Fruit fly (Drosophila melanogaster): Measurements from ENCODE around the gene CG6163.
A peak's percentile ranks its signal among the peaks of the same experiment; 100 is the strongest.

CG6163 gene

dm6 chr3L:11329014-11329469 is 35.6 kb downstream of the CG6163 start:
- TF ChIP-seq Mio (GFP tag; optimal IDR thresholded peaks at IDR 0.05) = no peak
- TF ChIP-seq rgr (GFP tag; optimal IDR thresholded peaks at IDR 0.05) = peak; percentile 53
- peak; percentile 53 for TF ChIP-seq ey (GFP tag; optimal IDR thresholded peaks at IDR 0.05)
- TF ChIP-seq OdsH (GFP tag; optimal IDR thresholded peaks at IDR 0.05) = peak; percentile 74
- TF ChIP-seq tai (GFP tag; optimal IDR thresholded peaks at IDR 0.05) = no peak
- TF ChIP-seq woc (GFP tag; optimal IDR thresholded peaks at IDR 0.05) = peak; percentile 79
- peak; percentile 56 for TF ChIP-seq dmrt93B (GFP tag; optimal IDR thresholded peaks at IDR 0.05)
- TF ChIP-seq CrebA (GFP tag; optimal IDR thresholded peaks at IDR 0.05; ENCODE audit: borderline replicate concordance) = no peak
- TF ChIP-seq N (GFP tag; optimal IDR thresholded peaks at IDR 0.05) = no peak
- peak; percentile 62 for TF ChIP-seq pan (optimal IDR thresholded peaks at IDR 0.05)
- peak; percentile 12 for TF ChIP-seq br (GFP tag; optimal IDR thresholded peaks at IDR 0.05)
- TF ChIP-seq foxo (GFP tag; optimal IDR thresholded peaks at IDR 0.05) = peak in 1 of 2 experiments; percentile 75
- TF ChIP-seq Rel (GFP tag; optimal IDR thresholded peaks at IDR 0.05) = peak; percentile 58
- TF ChIP-seq Rel (tag; optimal IDR thresholded peaks at IDR 0.05) = no peak
- TF ChIP-seq Hnf4 (GFP tag; optimal IDR thresholded peaks at IDR 0.05) = peak; percentile 15
- peak; percentile 64 for TF ChIP-seq brk (GFP tag; optimal IDR thresholded peaks at IDR 0.05)
- no peak for TF ChIP-seq CG32264 (GFP tag; optimal IDR thresholded peaks at IDR 0.05)
- no peak for TF ChIP-seq usp (GFP tag; optimal IDR thresholded peaks at IDR 0.05)
- peak; percentile 65 for TF ChIP-seq psq (GFP tag; optimal IDR thresholded peaks at IDR 0.05)
- peak; percentile 80 for TF ChIP-seq HLH106 (tag; optimal IDR thresholded peaks at IDR 0.05)
- TF ChIP-seq CG9705 (GFP tag; optimal IDR thresholded peaks at IDR 0.05) = no peak
- TF ChIP-seq lola (GFP tag; optimal IDR thresholded peaks at IDR 0.05) = no peak
- peak; percentile 12 for TF ChIP-seq fru (GFP tag; optimal IDR thresholded peaks at IDR 0.05)
- TF ChIP-seq Sp1 (GFP tag; optimal IDR thresholded peaks at IDR 0.05) = peak; percentile 85
- TF ChIP-seq h (GFP tag; optimal IDR thresholded peaks at IDR 0.05) = peak; percentile 58
- peak; percentile 51 for TF ChIP-seq sage (GFP tag; optimal IDR thresholded peaks at IDR 0.05)

dm6 chr3L:11328015-11328680 is 36.5 kb downstream of the CG6163 start:
- TF ChIP-seq Mio (GFP tag; optimal IDR thresholded peaks at IDR 0.05) (no peak), fru (GFP tag; optimal IDR thresholded peaks at IDR 0.05) (peak; percentile 26), Vsx2 (GFP tag; optimal IDR thresholded peaks at IDR 0.05; ENCODE audit: partially characterized antibody) (peak; percentile 35), dsf (GFP tag; optimal IDR thresholded peaks at IDR 0.05; ENCODE audit: borderline replicate concordance) (no peak), lola (GFP tag; optimal IDR thresholded peaks at IDR 0.05) (no peak), Jra (GFP tag; optimal IDR thresholded peaks at IDR 0.05) (no peak), br (GFP tag; optimal IDR thresholded peaks at IDR 0.05) (no peak), sage (GFP tag; optimal IDR thresholded peaks at IDR 0.05) (no peak), tai (GFP tag; optimal IDR thresholded peaks at IDR 0.05) (no peak), CG9705 (GFP tag; optimal IDR thresholded peaks at IDR 0.05) (no peak), GATAd (GFP tag; optimal IDR thresholded peaks at IDR 0.05) (no peak), HLH106 (tag; optimal IDR thresholded peaks at IDR 0.05) (peak; percentile 67), Abd-B (GFP tag; optimal IDR thresholded peaks at IDR 0.05) (no peak), Dfd (GFP tag; optimal IDR thresholded peaks at IDR 0.05) (no peak), CG32264 (GFP tag; optimal IDR thresholded peaks at IDR 0.05) (no peak), OdsH (GFP tag; optimal IDR thresholded peaks at IDR 0.05) (no peak), dl (GFP tag; optimal IDR thresholded peaks at IDR 0.05; ENCODE audit: insufficient read depth in 1 of 2, partially characterized antibody in 2 of 2) (no peak), h (GFP tag; optimal IDR thresholded peaks at IDR 0.05) (peak; percentile 46), foxo (GFP tag; optimal IDR thresholded peaks at IDR 0.05) (peak in 1 of 2 experiments; percentile 13), brk (GFP tag; optimal IDR thresholded peaks at IDR 0.05) (no peak), psq (GFP tag; optimal IDR thresholded peaks at IDR 0.05) (peak; percentile 25), Hr83 (GFP tag; optimal IDR thresholded peaks at IDR 0.05; ENCODE audit: poor library complexity, severe bottlenecking) (no peak), CrebA (GFP tag; optimal IDR thresholded peaks at IDR 0.05; ENCODE audit: borderline replicate concordance) (peak; percentile 7), usp (GFP tag; optimal IDR thresholded peaks at IDR 0.05) (no peak), Sp1 (GFP tag; optimal IDR thresholded peaks at IDR 0.05) (peak; percentile 73), Dif (GFP tag; optimal IDR thresholded peaks at IDR 0.05; ENCODE audit: partially characterized antibody) (peak; percentile 49), Hnf4 (GFP tag; optimal IDR thresholded peaks at IDR 0.05) (no peak), woc (GFP tag; optimal IDR thresholded peaks at IDR 0.05) (peak; percentile 12), Myc (optimal IDR thresholded peaks at IDR 0.05) (no peak), Rel (GFP tag; optimal IDR thresholded peaks at IDR 0.05) (peak; percentile 48), Rel (tag; optimal IDR thresholded peaks at IDR 0.05) (peak; percentile 19), Hr78 (GFP tag; optimal IDR thresholded peaks at IDR 0.05) (no peak), sv (GFP tag; optimal IDR thresholded peaks at IDR 0.05) (no peak), ey (GFP tag; optimal IDR thresholded peaks at IDR 0.05) (peak; percentile 15), jim (GFP tag; optimal IDR thresholded peaks at IDR 0.05) (no peak), pan (optimal IDR thresholded peaks at IDR 0.05) (no peak), N (GFP tag; optimal IDR thresholded peaks at IDR 0.05) (no peak), dmrt93B (GFP tag; optimal IDR thresholded peaks at IDR 0.05) (peak; percentile 59), rgr (GFP tag; optimal IDR thresholded peaks at IDR 0.05) (no peak)

All from whole organism, wandering third instar larva.